Worm (Caenorhabditis elegans) whole organism, L4 larva: ENCODE data around the gene C28C12.11.
"Not testable (repeated sequence)": the region's sequence is repeated elsewhere in the genome, so short reads cannot be mapped to it uniquely, and the experiment has no call there.

Experiments used
- F26F4.8 ChIP-seq: fragments of 200-800 bp; sonication (Bioruptor generic); conservative IDR thresholded peaks from 2 replicates; pipeline ENCODE4 v1.3.6; 2022; ENCODE audit warnings: missing genetic modification characterization, missing compliant biosample characterization
- T20F7.1 ChIP-seq: fragments of 200-800 bp; sonication (Bioruptor generic); optimal IDR thresholded peaks from 2 replicates; lab custom pipeline; 2018; ENCODE audit warnings: mild to moderate bottlenecking, missing genetic modification characterization, missing compliant biosample characterization
- Y105C5A.15 ChIP-seq: fragments of 200-800 bp; sonication (Bioruptor generic); IDR thresholded peaks from 2 replicates; pipeline ENCODE4 v1.3.6; 2022; ENCODE audit warnings: missing genetic modification characterization, missing compliant biosample characterization
- aha-1 ChIP-seq: fragments of 150-350 bp; peaks from one replicate; lab custom pipeline; 2014; ENCODE audit warnings: missing biosample characterization, missing genetic modification characterization
- arid-1 ChIP-seq: fragments of 200-800 bp; sonication (Bioruptor generic); conservative IDR thresholded peaks from 2 replicates; pipeline ENCODE4 v1.3.6; 2022; ENCODE audit warnings: missing genetic modification reagents, missing genetic modification characterization, missing compliant biosample characterization
- ceh-32 ChIP-seq: sonication (generic microtip); optimal IDR thresholded peaks from 2 replicates; lab custom pipeline; 2016; ENCODE audit warnings: mild to moderate bottlenecking, missing genetic modification characterization, missing compliant biosample characterization; ENCODE audit not compliant: poor library complexity
- ceh-82 ChIP-seq: sonication (generic microtip); optimal IDR thresholded peaks from 2 replicates; lab custom pipeline; 2017; ENCODE audit warnings: missing biosample characterization, missing genetic modification characterization
- dmd-6 ChIP-seq: fragments of 200-800 bp; sonication (Bioruptor generic); IDR thresholded peaks from 2 replicates; pipeline ENCODE4 v1.3.6; 2022; ENCODE audit warnings: missing genetic modification reagents, missing genetic modification characterization, missing compliant biosample characterization
- dve-1 ChIP-seq: sonication (generic microtip); optimal IDR thresholded peaks from 2 replicates; lab custom pipeline; 2017; ENCODE audit warnings: antibody characterized with exemption, mild to moderate bottlenecking, missing genetic modification characterization, missing compliant biosample characterization; ENCODE audit not compliant: insufficient read depth
- egl-27 ChIP-seq: sonication (generic microtip); optimal IDR thresholded peaks from 3 replicates; lab custom pipeline; 2017; ENCODE audit warnings: missing biosample characterization, missing genetic modification reagents, missing genetic modification characterization
- gei-8 ChIP-seq: fragments of 200-800 bp; sonication (Bioruptor generic); optimal IDR thresholded peaks from 2 replicates; lab custom pipeline; 2018; ENCODE audit warnings: mild to moderate bottlenecking, missing genetic modification characterization, missing compliant biosample characterization
- hlh-11 ChIP-seq: fragments of 200-800 bp; sonication (Bioruptor generic); optimal IDR thresholded peaks from 2 replicates; lab custom pipeline; 2018; ENCODE audit warnings: mild to moderate bottlenecking, missing genetic modification characterization, missing compliant biosample characterization
- hlh-30 ChIP-seq: sonication (generic microtip); optimal IDR thresholded peaks from 2 replicates; lab custom pipeline; 2017; ENCODE audit warnings: antibody characterized with exemption, mild to moderate bottlenecking, missing genetic modification characterization, missing compliant biosample characterization; ENCODE audit not compliant: insufficient read depth
- lim-7 ChIP-seq: fragments of 200-800 bp; sonication (Bioruptor generic); IDR thresholded peaks from 2 replicates; pipeline ENCODE4 v1.3.6; 2022; ENCODE audit warnings: missing genetic modification characterization, missing compliant biosample characterization
- lin-1 ChIP-seq: fragments of 200-800 bp; sonication (Bioruptor generic); IDR thresholded peaks from 2 replicates; pipeline ENCODE4 v1.3.6; 2022; ENCODE audit warnings: missing genetic modification reagents, missing genetic modification characterization, missing compliant biosample characterization
- lin-39 ChIP-seq: fragments of 150-350 bp; optimal IDR thresholded peaks from 2 replicates; lab custom pipeline; 2014; ENCODE audit warnings: missing biosample characterization, missing genetic modification reagents, missing genetic modification characterization
- lsy-2 ChIP-seq, 2 experiments: fragments of 150-350 bp in 1 of 2; sonication (generic microtip) in 1 of 2; optimal IDR thresholded peaks; 2 replicates each; lab custom pipeline; 2014 to 2017; ENCODE audit warnings: missing biosample characterization in 2 of 2, missing genetic modification characterization in 2 of 2
- madf-5 ChIP-seq, 2 experiments: fragments of 200-800 bp; sonication (Bioruptor generic); IDR thresholded peaks; 2 replicates each; pipeline ENCODE4 v1.3.6; 2022; ENCODE audit warnings: missing compliant biosample characterization in 2 of 2, missing genetic modification characterization in 2 of 2
- mdl-1 ChIP-seq, 2 experiments: fragments of 150-350 bp in 1 of 2; sonication (generic microtip) in 1 of 2; optimal IDR thresholded peaks; 2 replicates each; lab custom pipeline; 2014 to 2017; ENCODE audit warnings: missing biosample characterization in 2 of 2, missing genetic modification characterization in 2 of 2
- mdt-29 ChIP-seq: fragments of 200-800 bp; sonication (Bioruptor generic); IDR thresholded peaks from 2 replicates; pipeline ENCODE4 v1.3.6; 2022; ENCODE audit warnings: missing genetic modification reagents, missing genetic modification characterization, missing compliant biosample characterization
- mep-1 ChIP-seq: fragments of 150-350 bp; sonication (generic microtip); optimal IDR thresholded peaks from 3 replicates; lab custom pipeline; 2014; ENCODE audit warnings: missing biosample characterization, missing genetic modification characterization
- mxl-2 ChIP-seq: fragments of 200-800 bp; sonication (Bioruptor generic); conservative IDR thresholded peaks from 2 replicates; pipeline ENCODE4 v1.3.6; 2022; ENCODE audit warnings: missing genetic modification reagents, missing genetic modification characterization, missing compliant biosample characterization
- mxl-3 ChIP-seq: fragments of 200-800 bp; sonication (Bioruptor generic); optimal IDR thresholded peaks from 2 replicates; lab custom pipeline; 2018; ENCODE audit warnings: mild to moderate bottlenecking, missing genetic modification characterization, missing compliant biosample characterization
- nhr-111 ChIP-seq: fragments of 200-800 bp; sonication (Bioruptor generic); optimal IDR thresholded peaks from 2 replicates; lab custom pipeline; 2018; ENCODE audit warnings: mild to moderate bottlenecking, missing genetic modification characterization, missing compliant biosample characterization
- nhr-28 ChIP-seq: fragments of 150-350 bp; optimal IDR thresholded peaks from 2 replicates; lab custom pipeline; 2014; ENCODE audit warnings: missing biosample characterization, missing genetic modification characterization
- nhr-77 ChIP-seq: fragments of 150-350 bp; optimal IDR thresholded peaks from 2 replicates; lab custom pipeline; 2014; ENCODE audit warnings: missing biosample characterization, missing genetic modification characterization
- pha-4 ChIP-seq, 2 experiments: fragments of 150-350 bp in 1 of 2; fragments of 200-800 bp in 1 of 2; sonication (Bioruptor generic) in 1 of 2; IDR thresholded peaks in 1 of 2; optimal IDR thresholded peaks in 1 of 2; 2 replicates each; pipeline versions ENCODE4 v1.3.6 to Lab custom; 2014 to 2022; ENCODE audit warnings: missing genetic modification characterization in 2 of 2, missing genetic modification reagents in 2 of 2, missing biosample characterization in 1 of 2, missing compliant biosample characterization in 1 of 2
- php-3 ChIP-seq: fragments of 200-800 bp; sonication (Bioruptor generic); IDR thresholded peaks from 2 replicates; pipeline ENCODE4 v1.3.6; 2022; ENCODE audit warnings: missing genetic modification reagents, missing genetic modification characterization, missing compliant biosample characterization
- pqm-1 ChIP-seq: sonication (generic microtip); optimal IDR thresholded peaks from 2 replicates; lab custom pipeline; 2017; ENCODE audit warnings: missing biosample characterization, missing genetic modification characterization
- sdz-12 ChIP-seq: fragments of 200-800 bp; sonication (Bioruptor generic); optimal IDR thresholded peaks from 2 replicates; lab custom pipeline; 2018; ENCODE audit warnings: mild to moderate bottlenecking, missing genetic modification characterization, missing compliant biosample characterization
- set-16 ChIP-seq: fragments of 200-800 bp; sonication (Bioruptor generic); IDR thresholded peaks from 2 replicates; pipeline ENCODE4 v1.3.6; 2022; ENCODE audit warnings: missing genetic modification reagents, missing genetic modification characterization, missing compliant biosample characterization
- snpc-1.2 ChIP-seq: fragments of 200-800 bp; sonication (Bioruptor generic); IDR thresholded peaks from 2 replicates; pipeline ENCODE4 v1.3.6; 2022; ENCODE audit warnings: missing genetic modification reagents, missing genetic modification characterization, missing compliant biosample characterization
- unc-62 ChIP-seq, 3 experiments: fragments of 150-350 bp in 1 of 3; sonication (generic microtip); optimal IDR thresholded peaks in 2 of 3; peaks in 1 of 3; 1 replicate in 1 of 3; 2 replicates in 2 of 3; lab custom pipeline; 2014 to 2017; ENCODE audit warnings: missing biosample characterization in 3 of 3, missing genetic modification characterization in 3 of 3, missing genetic modification reagents in 3 of 3, missing genotype in 1 of 3
- vab-7 ChIP-seq: fragments of 200-800 bp; sonication (Bioruptor generic); IDR thresholded peaks from 2 replicates; pipeline ENCODE4 v1.3.6; 2022; ENCODE audit warnings: missing genetic modification reagents, missing genetic modification characterization, missing compliant biosample characterization
- zfp-3 ChIP-seq: fragments of 200-800 bp; sonication (Bioruptor generic); conservative IDR thresholded peaks from 2 replicates; pipeline ENCODE4 v1.3.6; 2022; ENCODE audit warnings: missing genetic modification reagents, missing genetic modification characterization, missing compliant biosample characterization
- ztf-11 ChIP-seq: fragments of 150-350 bp; optimal IDR thresholded peaks from 2 replicates; lab custom pipeline; 2014; ENCODE audit warnings: missing biosample characterization, missing genetic modification characterization

The C28C12.11 gene

ce11 chrIV:8467343-8467742 is 6.5 kb upstream of the C28C12.11 start:
- 0 out of 2 replicates have a peak, but pooled peaks have one; percentile 27 for TF ChIP-seq snpc-1.2

- TF ChIP-seq pha-4 (GFP tag; IDR thresholded peaks at IDR 0.05; lab: Robert Waterston, UW) (0 out of 2 replicates have a peak, but pooled peaks have one; percentile 6), lim-7 (GFP tag; lab: Robert Waterston, UW) (0 out of 2 replicates have a peak, but pooled peaks have one; percentile 42), mdt-29 (GFP tag; lab: Robert Waterston, UW) (peak; percentile 79), F26F4.8 (0 out of 2 replicates have a peak, but pooled peaks have one; percentile 7), lin-1 (GFP tag; lab: Robert Waterston, UW) (0 out of 2 replicates have a peak, but pooled peaks have one; percentile 8), Y105C5A.15 (peak; percentile 73; the same call in 1 of the 2 replicates), vab-7 (peak; percentile 46; the same call in 1 of the 2 replicates)
- not testable (repeated sequence) for TF ChIP-seq pha-4 (tag; optimal IDR thresholded peaks at IDR 0.05; lab: Kevin White, UChicago)
These were observed 5.0 kb upstream of the C28C12.11 start for ce11 chrIV:8468729-8469340.

ce11 chrIV:8472493-8472892 is 1.4 kb upstream of the C28C12.11 start, which contains the start of gene oat-1:
TSS of gene oat-1 (minus strand) at chrIV:8472593.
- TF ChIP-seq mxl-2 (GFP tag; lab: Robert Waterston, UW) (no peak), mxl-3 (GFP tag; lab: Kevin White, UChicago) (no peak), ztf-11 (tag; lab: Kevin White, UChicago) (no peak), ceh-32 (tag; lab: Kevin White, UChicago) (no peak), hlh-30 (no peak), sdz-12 (GFP tag; lab: Kevin White, UChicago) (no peak), egl-27 (tag; lab: Kevin White, UChicago) (no peak), set-16 (no peak), ceh-82 (tag; lab: Kevin White, UChicago) (no peak), lin-39 (tag; lab: Kevin White, UChicago) (no peak)

- peak; percentile 76 for TF ChIP-seq pqm-1 (tag; lab: Kevin White, UChicago)
- TF ChIP-seq aha-1 (tag; lab: Kevin White, UChicago) = peak; percentile 94
- TF ChIP-seq hlh-11 (tag; lab: Kevin White, UChicago) = peak; percentile 47
- TF ChIP-seq unc-62 (GFP tag; optimal IDR thresholded peaks at IDR 0.05 in 1 of 2; lab: Kevin White, UChicago) = peak in 1 of 2 experiments; percentile 96
- no peak for TF ChIP-seq unc-62 (tag; optimal IDR thresholded peaks at IDR 0.05; lab: Kevin White, UChicago)
- no peak for TF ChIP-seq nhr-111 (GFP tag; lab: Kevin White, UChicago)
- no peak for TF ChIP-seq gei-8
- peak; percentile 82 for TF ChIP-seq nhr-28 (tag; lab: Kevin White, UChicago)
- peak; percentile 57; the same call in 1 of the 2 replicates for TF ChIP-seq dmd-6 (GFP tag; lab: Robert Waterston, UW)
- TF ChIP-seq T20F7.1 (GFP tag; lab: Kevin White, UChicago) = no peak
- TF ChIP-seq mdl-1 (tag; optimal IDR thresholded peaks at IDR 0.05; lab: Kevin White, UChicago) = peak in 1 of 2 experiments; percentile 44
- no peak for TF ChIP-seq mdt-29 (GFP tag; lab: Robert Waterston, UW)
- no peak for TF ChIP-seq madf-5 (GFP tag; IDR thresholded peaks at IDR 0.05; lab: Robert Waterston, UW)
- no peak for TF ChIP-seq dve-1
- TF ChIP-seq php-3 (GFP tag; lab: Robert Waterston, UW) = peak; percentile 73
- TF ChIP-seq mxl-3 (GFP tag; lab: Kevin White, UChicago) = peak; percentile 35
- TF ChIP-seq arid-1 = no peak
- TF ChIP-seq lsy-2 (tag; optimal IDR thresholded peaks at IDR 0.05; lab: Kevin White, UChicago) = no peak
- TF ChIP-seq nhr-77 (tag; lab: Kevin White, UChicago) = peak; percentile 26
- no peak for TF ChIP-seq zfp-3
- no peak for TF ChIP-seq mep-1
These were observed 1.3 kb downstream of the C28C12.11 start for ce11 chrIV:8475030-8475679.
